Worm (Caenorhabditis elegans) whole organism, mixed stage, embryonic: Measurements from ENCODE around the gene srlf-35.

Source experiments
- M03D4.4 ChIP-seq: sonication (generic microtip); optimal IDR thresholded peaks from 2 replicates; lab custom pipeline; 2017; ENCODE audit warnings: mild to moderate bottlenecking, missing genetic modification characterization, missing compliant biosample characterization
- bed-3 ChIP-seq: fragments of 200-800 bp; sonication (Bioruptor generic); optimal IDR thresholded peaks from 3 replicates; lab custom pipeline; 2018; ENCODE audit warnings: mild to moderate bottlenecking, missing genetic modification characterization, moderate library complexity, missing compliant biosample characterization
- blmp-1 ChIP-seq: fragments of 150-350 bp; optimal IDR thresholded peaks from 2 replicates; lab custom pipeline; 2014; ENCODE audit warnings: missing biosample characterization, missing genetic modification characterization
- ceh-39 ChIP-seq: fragments of 150-350 bp; optimal IDR thresholded peaks from 2 replicates; lab custom pipeline; 2014; ENCODE audit warnings: missing biosample characterization, missing genetic modification characterization
- ceh-43 ChIP-seq: fragments of 200-800 bp; sonication (Bioruptor generic); optimal IDR thresholded peaks from 2 replicates; lab custom pipeline; 2018; ENCODE audit warnings: mild to moderate bottlenecking, missing genetic modification characterization, moderate library complexity, missing compliant biosample characterization
- ceh-83 ChIP-seq: fragments of 200-800 bp; sonication (Bioruptor generic); optimal IDR thresholded peaks from 2 replicates; lab custom pipeline; 2018; ENCODE audit warnings: mild to moderate bottlenecking, missing genetic modification characterization, missing compliant biosample characterization
- cnd-1 ChIP-seq: fragments of 200-800 bp; sonication (Bioruptor generic); optimal IDR thresholded peaks from 2 replicates; lab custom pipeline; 2018; ENCODE audit warnings: mild to moderate bottlenecking, missing genetic modification characterization, missing compliant biosample characterization
- drap-1 ChIP-seq: fragments of 200-800 bp; sonication (Bioruptor generic); optimal IDR thresholded peaks from 3 replicates; lab custom pipeline; 2018; ENCODE audit warnings: mild to moderate bottlenecking, missing genetic modification characterization, missing compliant biosample characterization
- elt-1 ChIP-seq: sonication (generic microtip); optimal IDR thresholded peaks from 2 replicates; lab custom pipeline; 2017; ENCODE audit warnings: missing genetic modification characterization, mild to moderate bottlenecking, missing compliant biosample characterization, antibody characterized with exemption, moderate library complexity, borderline replicate concordance; ENCODE audit not compliant: insufficient read depth
- flh-1 ChIP-seq: fragments of 200-800 bp; sonication (Bioruptor generic); optimal IDR thresholded peaks from 2 replicates; lab custom pipeline; 2018; ENCODE audit warnings: mild to moderate bottlenecking, missing genetic modification characterization, moderate library complexity, missing compliant biosample characterization
- ham-2 ChIP-seq: fragments of 200-800 bp; sonication (Bioruptor generic); optimal IDR thresholded peaks from 2 replicates; lab custom pipeline; 2018; ENCODE audit warnings: mild to moderate bottlenecking, missing genetic modification characterization, missing compliant biosample characterization
- hlh-1 ChIP-seq: fragments of 150-350 bp; optimal IDR thresholded peaks from 2 replicates; lab custom pipeline; 2014; ENCODE audit warnings: missing biosample characterization, missing genetic modification reagents, missing genetic modification characterization
- lin-13 ChIP-seq: fragments of 150-350 bp; optimal IDR thresholded peaks from 2 replicates; lab custom pipeline; 2014; ENCODE audit warnings: missing biosample characterization, missing genetic modification characterization
- lin-32 ChIP-seq: fragments of 200-800 bp; sonication (Bioruptor generic); optimal IDR thresholded peaks from 2 replicates; lab custom pipeline; 2018; ENCODE audit warnings: mild to moderate bottlenecking, missing genetic modification characterization, missing compliant biosample characterization
- lsy-2 ChIP-seq: fragments of 150-350 bp; optimal IDR thresholded peaks from 2 replicates; lab custom pipeline; 2014; ENCODE audit warnings: missing biosample characterization, missing genetic modification characterization
- mep-1 ChIP-seq: fragments of 150-350 bp; optimal IDR thresholded peaks from 2 replicates; lab custom pipeline; 2017; ENCODE audit warnings: missing biosample characterization, missing genetic modification reagents, missing genetic modification characterization, inconsistent platforms
- nhr-12 ChIP-seq: fragments of 150-350 bp; optimal IDR thresholded peaks from 2 replicates; lab custom pipeline; 2014; ENCODE audit warnings: missing biosample characterization, missing genetic modification characterization
- nhr-2 ChIP-seq: fragments of 150-350 bp; optimal IDR thresholded peaks from 2 replicates; lab custom pipeline; 2014; ENCODE audit warnings: missing biosample characterization, missing genetic modification characterization
- nhr-76 ChIP-seq: sonication (generic microtip); optimal IDR thresholded peaks from 2 replicates; lab custom pipeline; 2017; ENCODE audit warnings: missing biosample characterization, missing genetic modification characterization
- pha-4 ChIP-seq: fragments of 150-350 bp; optimal IDR thresholded peaks from 2 replicates; lab custom pipeline; 2018; ENCODE audit warnings: missing biosample characterization, missing genetic modification reagents, missing genetic modification characterization
- sem-2 ChIP-seq: fragments of 200-800 bp; sonication (Bioruptor generic); optimal IDR thresholded peaks from 2 replicates; lab custom pipeline; 2018; ENCODE audit warnings: mild to moderate bottlenecking, missing genetic modification characterization, missing compliant biosample characterization
- snpc-4 ChIP-seq: fragments of 150-350 bp; optimal IDR thresholded peaks from 2 replicates; lab custom pipeline; 2014; ENCODE audit warnings: missing biosample characterization, missing genetic modification characterization
- sptf-1 ChIP-seq: sonication (generic microtip); optimal IDR thresholded peaks from 2 replicates; lab custom pipeline; 2017; ENCODE audit warnings: mild to moderate bottlenecking, missing genetic modification characterization, moderate library complexity, missing compliant biosample characterization
- tbx-8 ChIP-seq: fragments of 200-800 bp; sonication (Bioruptor generic); optimal IDR thresholded peaks from 2 replicates; lab custom pipeline; 2018; ENCODE audit warnings: mild to moderate bottlenecking, missing genetic modification characterization, moderate library complexity, missing compliant biosample characterization
- unc-39 ChIP-seq: fragments of 150-350 bp; optimal IDR thresholded peaks from 2 replicates; lab custom pipeline; 2014; ENCODE audit warnings: missing biosample characterization, missing genetic modification characterization
- unc-62 ChIP-seq: fragments of 150-350 bp; optimal IDR thresholded peaks from 2 replicates; lab custom pipeline; 2014; ENCODE audit warnings: missing biosample characterization, missing genetic modification reagents, missing genetic modification characterization
- ztf-11 ChIP-seq: fragments of 150-350 bp; optimal IDR thresholded peaks from 2 replicates; lab custom pipeline; 2014; ENCODE audit warnings: missing biosample characterization, missing genetic modification characterization

Gene srlf-35

ce11 chrV:505191-505590, 1.4 kb downstream of the srlf-35 start, which contains the start of gene srlf-19:
srlf-19 (plus strand) TSS chrV:505491.
- no peak for TF ChIP-seq nhr-76

DNA sequence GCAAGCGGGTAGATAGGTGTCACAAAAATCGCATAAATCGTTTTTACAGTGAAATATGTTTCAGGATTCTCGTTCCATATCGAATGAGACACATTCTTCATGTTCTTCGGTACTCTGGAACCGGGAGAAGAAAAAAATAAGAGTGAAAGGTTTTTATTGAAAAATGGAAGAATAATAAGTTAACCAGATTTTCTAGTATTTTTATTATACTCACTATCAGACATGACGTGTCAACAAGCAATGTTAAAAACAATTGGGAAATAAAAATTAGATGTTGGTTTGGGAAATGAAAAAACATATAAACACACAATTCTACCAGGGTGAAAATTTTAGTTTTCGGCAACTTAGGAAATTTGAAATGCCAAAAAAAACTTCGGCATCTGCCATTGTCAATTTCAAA, 8.6 kb downstream of the srlf-35 start, which contains the start of gene srh-37:
Gene srh-37 (minus strand): TSS at position 101 of the 400 bp plus-strand sequence.
- TF ChIP-seq elt-1 (tag; lab: Kevin White, UChicago) (no peak), ztf-11 (tag; lab: Kevin White, UChicago) (no peak), M03D4.4 (no peak), unc-39 (no peak), lsy-2 (tag; lab: Kevin White, UChicago) (no peak), nhr-2 (no peak), snpc-4 (tag; lab: Kevin White, UChicago) (no peak), mep-1 (tag; lab: Kevin White, UChicago) (no peak), sptf-1 (tag; lab: Kevin White, UChicago) (no peak), lin-13 (no peak), nhr-12 (tag; lab: Kevin White, UChicago) (no peak), pha-4 (tag; lab: Kevin White, UChicago) (no peak), cnd-1 (no peak), sem-2 (GFP tag; lab: Kevin White, UChicago) (no peak), lin-32 (no peak), ceh-43 (GFP tag; lab: Kevin White, UChicago) (no peak), tbx-8 (GFP tag; lab: Kevin White, UChicago) (no peak), ceh-83 (no peak), hlh-1 (no peak)

- TF ChIP-seq hlh-1, result no peak
- TF ChIP-seq M03D4.4, result no peak
- TF ChIP-seq blmp-1 (tag; lab: Kevin White, UChicago), result no peak
- no peak for TF ChIP-seq ham-2
- no peak for TF ChIP-seq ztf-11 (tag; lab: Kevin White, UChicago)
- no peak for TF ChIP-seq unc-62 (GFP tag; lab: Kevin White, UChicago)
- TF ChIP-seq lsy-2 (tag; lab: Kevin White, UChicago), result no peak
- TF ChIP-seq ceh-43 (GFP tag; lab: Kevin White, UChicago), result no peak
- no peak for TF ChIP-seq bed-3
- no peak for TF ChIP-seq unc-39
- no peak for TF ChIP-seq drap-1
Observed at ce11 chrV:519445-519844, 15.6 kb downstream of the srlf-35 start, which contains the start of gene nhr-210. nhr-210 (minus strand) TSS chrV:519545.

DNA sequence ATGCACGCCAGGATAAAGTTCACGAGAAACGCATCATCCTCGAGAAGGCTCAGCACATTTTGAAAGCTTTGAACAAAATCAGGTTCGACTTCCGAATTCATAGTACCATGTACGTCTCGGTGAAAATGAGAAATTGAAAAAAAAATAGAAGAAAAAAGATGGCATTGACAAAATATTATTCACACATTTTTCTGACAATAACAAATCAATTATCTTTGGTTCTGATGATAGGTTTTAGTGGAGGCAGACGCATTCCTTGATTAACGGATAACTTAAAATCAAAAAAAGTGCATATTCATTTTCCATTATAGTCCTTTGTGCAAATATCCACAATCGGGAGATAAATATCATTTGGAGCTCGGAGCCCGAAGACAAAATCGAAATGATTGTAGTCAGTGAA, 17.7 kb downstream of the srlf-35 start, which contains the start of gene srw-107:
Gene srw-107 (minus strand): TSS at position 101 of the 400 bp plus-strand sequence.
- TF ChIP-seq flh-1 (GFP tag; lab: Kevin White, UChicago) (no peak), ceh-83 (no peak), M03D4.4 (no peak), unc-62 (GFP tag; lab: Kevin White, UChicago) (no peak), blmp-1 (tag; lab: Kevin White, UChicago) (no peak), tbx-8 (GFP tag; lab: Kevin White, UChicago) (no peak), unc-39 (no peak), ceh-43 (GFP tag; lab: Kevin White, UChicago) (no peak), pha-4 (tag; lab: Kevin White, UChicago) (no peak), lin-13 (no peak), ceh-39 (tag; lab: Kevin White, UChicago) (no peak)

DNA sequence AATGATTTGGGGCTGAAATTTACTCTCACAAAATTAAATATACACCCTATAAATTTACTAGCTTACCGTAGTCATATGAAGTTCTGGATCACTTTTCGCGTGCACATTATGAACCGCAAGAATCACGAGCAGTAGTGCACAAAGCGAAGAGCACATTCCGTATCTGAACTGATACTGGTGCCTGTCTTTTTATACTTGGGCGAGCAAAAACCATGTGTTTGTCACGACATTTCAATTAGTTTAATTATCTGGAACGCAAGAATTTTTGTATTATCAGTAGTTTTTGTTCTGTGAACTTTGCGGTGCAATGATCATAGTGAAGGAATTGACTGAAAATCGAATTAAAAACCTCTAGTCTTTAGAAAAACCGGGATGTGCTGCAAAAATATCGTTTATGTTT, 20.2 kb downstream of the srlf-35 start, which contains the start of gene lipl-3:
Gene lipl-3 (minus strand): TSS at position 161 of the 400 bp plus-strand sequence.
- TF ChIP-seq lin-32 (no peak), nhr-2 (no peak), lin-13 (no peak), drap-1 (no peak), unc-39 (no peak), bed-3 (no peak), nhr-76 (no peak), M03D4.4 (no peak), unc-62 (GFP tag; lab: Kevin White, UChicago) (no peak), elt-1 (tag; lab: Kevin White, UChicago) (no peak), lsy-2 (tag; lab: Kevin White, UChicago) (no peak), pha-4 (tag; lab: Kevin White, UChicago) (no peak), ceh-43 (GFP tag; lab: Kevin White, UChicago) (no peak), snpc-4 (tag; lab: Kevin White, UChicago) (no peak), sem-2 (GFP tag; lab: Kevin White, UChicago) (no peak), ceh-39 (tag; lab: Kevin White, UChicago) (no peak)

- TF ChIP-seq ztf-11 (tag; lab: Kevin White, UChicago) (no peak), sptf-1 (tag; lab: Kevin White, UChicago) (no peak)
Observed at ce11 chrV:525040-525439, 21.2 kb downstream of the srlf-35 start, which contains the start of gene R11G11.16. R11G11.16 (minus strand) TSS chrV:525140.
